Fruit fly (Drosophila melanogaster) whole organism, prepupa: ENCODE results near the gene Las.

Source experiments
- CG10631 ChIP-seq: fragments of 200-800 bp; sonication (Bioruptor generic); optimal IDR thresholded peaks from 2 replicates; lab custom pipeline; 2016; ENCODE audit warnings: missing biosample characterization, missing genetic modification characterization
- CG10669 ChIP-seq: fragments of 200-800 bp; sonication (Bioruptor generic); optimal IDR thresholded peaks from 3 replicates; lab custom pipeline; 2018; ENCODE audit warnings: missing biosample characterization, mild to moderate bottlenecking, missing genetic modification characterization, moderate library complexity
- CG11294 ChIP-seq: fragments of 200-800 bp; sonication (Bioruptor generic); IDR thresholded peaks from 2 replicates; pipeline ENCODE4 v1.3.6; 2022; ENCODE audit warnings: missing biosample characterization, missing genetic modification characterization
- CG15336 ChIP-seq: fragments of 200-800 bp; sonication (Bioruptor generic); IDR thresholded peaks from 2 replicates; pipeline ENCODE4 v1.3.6; 2022; ENCODE audit warnings: missing biosample characterization, missing genetic modification characterization
- CG1621 ChIP-seq: fragments of 200-800 bp; sonication (Bioruptor generic); optimal IDR thresholded peaks from 3 replicates; lab custom pipeline; 2018; ENCODE audit warnings: missing biosample characterization, mild to moderate bottlenecking, missing genetic modification characterization
- CG3032 ChIP-seq: fragments of 200-800 bp; optimal IDR thresholded peaks from 2 replicates; lab custom pipeline; 2019; ENCODE audit warnings: missing biosample characterization, mild to moderate bottlenecking, missing genetic modification characterization, moderate library complexity
- CG31627 ChIP-seq: fragments of 200-800 bp; sonication (Bioruptor generic); optimal IDR thresholded peaks from 3 replicates; lab custom pipeline; 2016; ENCODE audit warnings: missing biosample characterization, missing genetic modification characterization
- CG34406 ChIP-seq: fragments of 200-800 bp; sonication (Bioruptor generic); optimal IDR thresholded peaks from 3 replicates; lab custom pipeline; 2016; ENCODE audit warnings: missing biosample characterization, missing genetic modification characterization
- CG3919 ChIP-seq: fragments of 200-800 bp; sonication (Bioruptor generic); optimal IDR thresholded peaks from 3 replicates; lab custom pipeline; 2016; ENCODE audit warnings: missing biosample characterization, missing genetic modification characterization
- CG6163 ChIP-seq: fragments of 200-800 bp; sonication (Bioruptor generic); IDR thresholded peaks from 3 replicates; pipeline ENCODE4 v1.3.6; 2022; ENCODE audit warnings: missing biosample characterization, missing genetic modification characterization
- CG6276 ChIP-seq: fragments of 200-800 bp; sonication (Bioruptor generic); optimal IDR thresholded peaks from 2 replicates; lab custom pipeline; 2017; ENCODE audit warnings: missing biosample characterization, mild to moderate bottlenecking, missing genetic modification characterization
- CG6792 ChIP-seq: fragments of 200-800 bp; sonication (Bioruptor generic); optimal IDR thresholded peaks from 3 replicates; lab custom pipeline; 2016; ENCODE audit warnings: missing biosample characterization, missing genetic modification characterization
- CG6808 ChIP-seq: fragments of 200-800 bp; sonication (Bioruptor generic); optimal IDR thresholded peaks from 3 replicates; lab custom pipeline; 2017; ENCODE audit warnings: missing biosample characterization, missing genetic modification characterization, mild to moderate bottlenecking, moderate library complexity, missing genetic modification reagents
- CG6854 ChIP-seq: fragments of 200-800 bp; sonication (Bioruptor generic); optimal IDR thresholded peaks from 2 replicates; lab custom pipeline; 2017; ENCODE audit warnings: missing biosample characterization, mild to moderate bottlenecking, missing genetic modification characterization
- CG8119 ChIP-seq: fragments of 200-800 bp; sonication (Bioruptor generic); IDR thresholded peaks from 3 replicates; pipeline ENCODE4 v1.3.6; 2022; ENCODE audit warnings: missing biosample characterization, missing genetic modification characterization
- CG8632 ChIP-seq: fragments of 200-800 bp; sonication (Bioruptor generic); optimal IDR thresholded peaks from 3 replicates; lab custom pipeline; 2016; ENCODE audit warnings: missing biosample characterization, missing genetic modification characterization
- CG9139 ChIP-seq: fragments of 200-800 bp; sonication (Bioruptor generic); optimal IDR thresholded peaks from 3 replicates; lab custom pipeline; 2017; ENCODE audit warnings: missing biosample characterization, mild to moderate bottlenecking, missing genetic modification characterization
- Eip78C ChIP-seq: fragments of 200-800 bp; sonication (Bioruptor generic); peaks from one replicate; lab custom pipeline; 2016; ENCODE audit warnings: missing biosample characterization, missing genetic modification characterization
- Ets96B ChIP-seq: fragments of 200-800 bp; optimal IDR thresholded peaks from 2 replicates; lab custom pipeline; 2019; ENCODE audit warnings: missing biosample characterization, mild to moderate bottlenecking, missing genetic modification characterization, moderate library complexity
- Gug ChIP-seq: fragments of 200-800 bp; sonication (Bioruptor generic); IDR thresholded peaks from 2 replicates; pipeline ENCODE4 v1.3.6; 2022; ENCODE audit warnings: missing biosample characterization, missing genetic modification characterization
- Hr39 ChIP-seq: fragments of 200-800 bp; sonication (Bioruptor generic); optimal IDR thresholded peaks from 2 replicates; lab custom pipeline; 2016; ENCODE audit warnings: missing biosample characterization, missing genetic modification characterization
- Hr4 ChIP-seq: fragments of 200-800 bp; sonication (Bioruptor generic); optimal IDR thresholded peaks from 3 replicates; lab custom pipeline; 2016; ENCODE audit warnings: missing biosample characterization, missing genetic modification characterization
- Met ChIP-seq: fragments of 200-800 bp; sonication (Bioruptor generic); optimal IDR thresholded peaks from 3 replicates; lab custom pipeline; 2016; ENCODE audit warnings: missing biosample characterization, missing genetic modification characterization
- OdsH ChIP-seq: fragments of 200-800 bp; sonication (Bioruptor generic); optimal IDR thresholded peaks from 3 replicates; lab custom pipeline; 2016; ENCODE audit warnings: missing biosample characterization, missing genetic modification characterization
- Smox ChIP-seq: fragments of 200-800 bp; sonication (Bioruptor generic); optimal IDR thresholded peaks from 3 replicates; lab custom pipeline; 2016; ENCODE audit warnings: missing biosample characterization, missing genetic modification characterization
- Sox14 ChIP-seq: fragments of 200-800 bp; sonication (Bioruptor generic); optimal IDR thresholded peaks from 3 replicates; lab custom pipeline; 2016; ENCODE audit warnings: missing biosample characterization, missing genetic modification characterization
- achi ChIP-seq: fragments of 200-800 bp; sonication (Bioruptor generic); optimal IDR thresholded peaks from 3 replicates; lab custom pipeline; 2016; ENCODE audit warnings: missing biosample characterization, missing genetic modification characterization
- acj6 ChIP-seq: fragments of 200-800 bp; sonication (Bioruptor generic); optimal IDR thresholded peaks from 3 replicates; lab custom pipeline; 2016; ENCODE audit warnings: missing biosample characterization, missing genetic modification characterization
- cyc ChIP-seq: fragments of 200-800 bp; sonication (Bioruptor generic); optimal IDR thresholded peaks from 3 replicates; lab custom pipeline; 2016; ENCODE audit warnings: missing biosample characterization, missing genetic modification characterization
- dac ChIP-seq: fragments of 200-800 bp; sonication (Bioruptor generic); optimal IDR thresholded peaks from 2 replicates; lab custom pipeline; 2017; ENCODE audit warnings: missing biosample characterization, mild to moderate bottlenecking, missing genetic modification characterization
- dsx ChIP-seq: fragments of 200-800 bp; optimal IDR thresholded peaks from 3 replicates; lab custom pipeline; 2019; ENCODE audit warnings: missing biosample characterization, mild to moderate bottlenecking, missing genetic modification characterization, moderate library complexity; ENCODE audit not compliant: poor library complexity, severe bottlenecking
- eg ChIP-seq: fragments of 200-800 bp; sonication (Bioruptor generic); IDR thresholded peaks from 3 replicates; pipeline ENCODE4 v1.3.6; 2022; ENCODE audit warnings: missing biosample characterization, missing genetic modification characterization
- fd59A ChIP-seq: fragments of 200-800 bp; sonication (Bioruptor generic); optimal IDR thresholded peaks from 2 replicates; lab custom pipeline; 2017; ENCODE audit warnings: missing biosample characterization, mild to moderate bottlenecking, missing genetic modification characterization, missing genetic modification reagents
- fd85E ChIP-seq: fragments of 200-800 bp; sonication (Bioruptor generic); optimal IDR thresholded peaks from 3 replicates; lab custom pipeline; 2016; ENCODE audit warnings: missing biosample characterization, missing genetic modification characterization
- fkh ChIP-seq: fragments of 200-800 bp; sonication (Bioruptor generic); optimal IDR thresholded peaks from 3 replicates; lab custom pipeline; 2017; ENCODE audit warnings: missing biosample characterization, mild to moderate bottlenecking, missing genetic modification characterization, moderate library complexity
- lz ChIP-seq: fragments of 200-800 bp; sonication (Bioruptor generic); optimal IDR thresholded peaks from 3 replicates; lab custom pipeline; 2016; ENCODE audit warnings: missing biosample characterization, missing genetic modification characterization
- net ChIP-seq: fragments of 200-800 bp; sonication (Bioruptor generic); optimal IDR thresholded peaks from 3 replicates; lab custom pipeline; 2016; ENCODE audit warnings: missing biosample characterization, missing genetic modification characterization
- pdm3 ChIP-seq: fragments of 200-800 bp; sonication (Bioruptor generic); optimal IDR thresholded peaks from 3 replicates; lab custom pipeline; 2016; ENCODE audit warnings: missing biosample characterization, missing genetic modification characterization
- salr ChIP-seq, 2 experiments: fragments of 200-800 bp; sonication (Bioruptor generic); optimal IDR thresholded peaks; 3 replicates each; lab custom pipeline; 2016 to 2018; ENCODE audit warnings: missing biosample characterization in 2 of 2, missing genetic modification characterization in 2 of 2, mild to moderate bottlenecking in 1 of 2
- spab ChIP-seq: fragments of 200-800 bp; sonication (Bioruptor generic); optimal IDR thresholded peaks from 2 replicates; lab custom pipeline; 2017; ENCODE audit warnings: missing biosample characterization, mild to moderate bottlenecking, missing genetic modification characterization, missing genetic modification reagents
- ss ChIP-seq, 2 experiments: fragments of 200-800 bp; sonication (Bioruptor generic); optimal IDR thresholded peaks; 2 replicates in 1 of 2; 3 replicates in 1 of 2; lab custom pipeline; 2017 to 2018; ENCODE audit warnings: mild to moderate bottlenecking in 2 of 2, missing biosample characterization in 2 of 2, missing genetic modification characterization in 2 of 2, moderate library complexity in 1 of 2
- svp ChIP-seq: fragments of 200-800 bp; sonication (Bioruptor generic); peaks from one replicate; lab custom pipeline; 2016; ENCODE audit warnings: missing biosample characterization, missing genetic modification characterization
- topi ChIP-seq: fragments of 200-800 bp; sonication (Bioruptor generic); optimal IDR thresholded peaks from 3 replicates; lab custom pipeline; 2016; ENCODE audit warnings: missing biosample characterization, missing genetic modification characterization
- vri ChIP-seq: fragments of 200-800 bp; sonication (Bioruptor generic); optimal IDR thresholded peaks from 3 replicates; lab custom pipeline; 2016; ENCODE audit warnings: missing biosample characterization, mild to moderate bottlenecking, missing genetic modification characterization

The Las gene

dm6 chr3L:20387038-20387842 lies 44.9 kb downstream of the Las start:
- peak; percentile 44 for TF ChIP-seq vri (GFP tag; lab: Kevin White, UChicago)
- no peak for TF ChIP-seq ss (GFP tag; optimal IDR thresholded peaks at IDR 0.05; lab: Kevin White, UChicago)
- TF ChIP-seq CG3032 (tag; lab: Kevin White, UChicago): no peak
- no peak for TF ChIP-seq lz (GFP tag; lab: Kevin White, UChicago)
- no peak for TF ChIP-seq salr (GFP tag; optimal IDR thresholded peaks at IDR 0.05; lab: Kevin White, UChicago)
- no peak for TF ChIP-seq pdm3 (GFP tag; lab: Kevin White, UChicago)
- TF ChIP-seq achi (GFP tag; lab: Kevin White, UChicago): no peak
- TF ChIP-seq acj6: no peak
- peak; percentile 23; the same call in 1 of the 3 replicates for TF ChIP-seq CG6163
- no peak for TF ChIP-seq dac (GFP tag; lab: Kevin White, UChicago)
- TF ChIP-seq CG9139 (GFP tag; lab: Kevin White, UChicago): no peak
- TF ChIP-seq Eip78C (GFP tag; lab: Kevin White, UChicago): peak; percentile 24
- TF ChIP-seq net (GFP tag; lab: Kevin White, UChicago): no peak
- no peak for TF ChIP-seq Hr39 (GFP tag; lab: Kevin White, UChicago)
- TF ChIP-seq CG8632 (GFP tag; lab: Kevin White, UChicago): no peak
- no peak for TF ChIP-seq CG6276 (GFP tag; lab: Kevin White, UChicago)
- TF ChIP-seq svp (GFP tag; lab: Kevin White, UChicago): peak; percentile 88
- TF ChIP-seq CG15336 (GFP tag; lab: Robert Waterston, UW): no peak
- no peak for TF ChIP-seq dsx (GFP tag; lab: Kevin White, UChicago)
- TF ChIP-seq fkh (GFP tag; lab: Kevin White, UChicago): peak; percentile 26
- no peak for TF ChIP-seq Ets96B (tag; lab: Kevin White, UChicago)
- no peak for TF ChIP-seq CG31627 (GFP tag; lab: Kevin White, UChicago)
- no peak for TF ChIP-seq CG11294 (GFP tag; lab: Robert Waterston, UW)

DNA sequence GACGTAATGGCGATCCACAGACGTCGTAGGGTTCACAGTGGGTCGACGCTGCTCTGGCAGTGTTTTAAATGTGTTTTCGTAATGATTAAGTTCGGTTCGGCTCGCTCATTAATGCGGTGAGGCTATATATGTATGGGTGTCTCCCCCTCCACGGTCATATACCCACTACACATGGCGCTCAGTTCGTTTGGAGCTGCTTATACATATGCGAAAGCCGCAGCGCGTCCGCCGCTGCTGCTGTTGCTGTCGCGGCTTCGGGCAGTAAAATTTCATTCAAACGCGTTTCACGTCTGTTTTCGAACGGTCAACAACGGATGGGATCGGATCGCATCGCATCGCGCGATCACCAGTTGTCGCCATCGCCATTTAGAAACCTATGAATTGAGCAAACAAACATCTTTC lies 46.2 kb downstream of the Las start:
- peak; percentile 98 for TF ChIP-seq svp (GFP tag; lab: Kevin White, UChicago)
- no peak for TF ChIP-seq Gug
- peak; percentile 50 for TF ChIP-seq CG6276 (GFP tag; lab: Kevin White, UChicago)
- no peak for TF ChIP-seq CG3919 (GFP tag; lab: Kevin White, UChicago)
- peak; percentile 18; the same call in 1 of the 2 replicates for TF ChIP-seq CG15336 (GFP tag; lab: Robert Waterston, UW)
- peak; percentile 57 for TF ChIP-seq fkh (GFP tag; lab: Kevin White, UChicago)
- TF ChIP-seq Sox14: no peak
- TF ChIP-seq CG3032 (tag; lab: Kevin White, UChicago): no peak
- no peak for TF ChIP-seq Smox (GFP tag; lab: Kevin White, UChicago)
- TF ChIP-seq CG1621 (tag; lab: Kevin White, UChicago): peak; percentile 4
- no peak for TF ChIP-seq CG8632 (GFP tag; lab: Kevin White, UChicago)
- no peak for TF ChIP-seq Eip78C (GFP tag; lab: Kevin White, UChicago)
- no peak for TF ChIP-seq fd59A (GFP tag; lab: Kevin White, UChicago)
- TF ChIP-seq pdm3 (GFP tag; lab: Kevin White, UChicago): no peak
- TF ChIP-seq, all 60 proteins: peak for 5

DNA sequence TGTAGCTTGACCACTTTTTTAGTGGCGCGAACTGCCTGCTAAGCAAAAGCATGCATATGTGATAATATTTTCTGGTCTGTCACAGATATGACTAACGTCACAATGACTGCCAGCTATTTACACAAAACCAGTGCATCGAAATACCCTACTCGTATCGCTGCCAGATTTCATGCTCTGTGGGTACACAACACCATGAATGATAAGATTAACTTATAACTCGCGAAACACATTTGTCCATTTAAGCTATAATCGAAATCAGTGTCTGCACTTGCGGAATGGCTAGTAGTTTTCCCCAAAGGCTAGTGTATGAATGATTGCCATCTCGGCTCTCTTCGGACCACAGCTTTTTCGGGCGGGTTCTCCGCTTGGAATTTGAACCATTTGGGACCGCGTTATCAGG lies 46.8 kb downstream of the Las start:
- peak; percentile 69 for TF ChIP-seq vri (GFP tag; lab: Kevin White, UChicago)
- TF ChIP-seq CG6792: no peak
- no peak for TF ChIP-seq topi (GFP tag; lab: Kevin White, UChicago)
- no peak for TF ChIP-seq CG10631 (GFP tag; lab: Kevin White, UChicago)
- no peak for TF ChIP-seq CG8119
- TF ChIP-seq achi (GFP tag; lab: Kevin White, UChicago): no peak
- peak; percentile 17 for TF ChIP-seq CG6808 (GFP tag; lab: Kevin White, UChicago)
- TF ChIP-seq eg (GFP tag; lab: Robert Waterston, UW): no peak
- no peak for TF ChIP-seq Sox14
- TF ChIP-seq CG10669 (GFP tag; lab: Kevin White, UChicago): no peak
- TF ChIP-seq CG3032 (tag; lab: Kevin White, UChicago): no peak
- no peak for TF ChIP-seq spab
- TF ChIP-seq fd59A (GFP tag; lab: Kevin White, UChicago): no peak
- peak; percentile 46 for TF ChIP-seq fkh (GFP tag; lab: Kevin White, UChicago)
- no peak for TF ChIP-seq CG34406
- no peak for TF ChIP-seq cyc
- peak; percentile 17 for TF ChIP-seq Eip78C (GFP tag; lab: Kevin White, UChicago)
- TF ChIP-seq CG6276 (GFP tag; lab: Kevin White, UChicago): no peak
- TF ChIP-seq Hr4 (GFP tag; lab: Kevin White, UChicago): no peak
- no peak for TF ChIP-seq CG6854 (GFP tag; lab: Kevin White, UChicago)
- TF ChIP-seq fd85E: no peak
- TF ChIP-seq svp (GFP tag; lab: Kevin White, UChicago): no peak
- no peak for TF ChIP-seq CG9139 (GFP tag; lab: Kevin White, UChicago)
- no peak for TF ChIP-seq Met (GFP tag; lab: Kevin White, UChicago)
- no peak for TF ChIP-seq OdsH (GFP tag; lab: Kevin White, UChicago)
- TF ChIP-seq salr (GFP tag; optimal IDR thresholded peaks at IDR 0.05; lab: Kevin White, UChicago): no peak
- no peak for TF ChIP-seq pdm3 (GFP tag; lab: Kevin White, UChicago)
